Fruit fly (Drosophila melanogaster) ovary, adult (tissue): ENCODE data around the gene Bka.

Experiments used
- CG17801 ChIP-seq: fragments of 200-800 bp; optimal IDR thresholded peaks from 2 replicates; lab custom pipeline; 2019; ENCODE audit warnings: missing biosample characterization, mild to moderate bottlenecking, missing genetic modification characterization, moderate library complexity; ENCODE audit not compliant: partially characterized antibody

The Bka gene

dm6 chr2L:9908468-9908967 lies 13.4 kb downstream of the Bka start, which contains the start of gene CG13124:
TSS of gene CG13124 (minus strand) at chr2L:9908633.
- TF ChIP-seq CG17801 (GFP tag; lab: Kevin White, UChicago), result peak; percentile 18

- TF ChIP-seq CG17801 (GFP tag; lab: Kevin White, UChicago), result no peak
These were observed 16.7 kb downstream of the Bka start for dm6 chr2L:9911783-9912182.

dm6 chr2L:9912570-9913260 lies 17.6 kb downstream of the Bka start, which contains the start of the genes Etl1 and Srp54:
TSS of gene Etl1 (minus strand) at chr2L:9912608.
TSS of gene Srp54 (plus strand) at chr2L:9912911.
- no peak for TF ChIP-seq CG17801 (GFP tag; lab: Kevin White, UChicago)

dm6 chr2L:9915011-9915850 lies 20.1 kb downstream of the Bka start, which contains the start of gene yip2:
TSS of gene yip2 (plus strand) at chr2L:9915253.
- peak; percentile 93 for TF ChIP-seq CG17801 (GFP tag; lab: Kevin White, UChicago)

dm6 chr2L:9918020-9918959 lies 23.2 kb downstream of the Bka start, which contains the start of the genes CG5885 and CG4598:
TSS of gene CG5885 (minus strand) at chr2L:9918330.
TSS of gene CG4598 (plus strand) at chr2L:9918618.
- peak; percentile 64 for TF ChIP-seq CG17801 (GFP tag; lab: Kevin White, UChicago)

- no peak for TF ChIP-seq CG17801 (GFP tag; lab: Kevin White, UChicago)
These were observed 24.1 kb downstream of the Bka start for dm6 chr2L:9919218-9919617.

- TF ChIP-seq CG17801 (GFP tag; lab: Kevin White, UChicago), result no peak
These were observed 24.9 kb downstream of the Bka start, which contains the start of gene CG4594 for dm6 chr2L:9919949-9920348. TSS of gene CG4594 (plus strand) at chr2L:9920160.

dm6 chr2L:9921401-9921800 lies 26.3 kb downstream of the Bka start, which contains the start of gene CG4592:
TSS of gene CG4592 (plus strand) at chr2L:9921633.
- peak; percentile 80 for TF ChIP-seq CG17801 (GFP tag; lab: Kevin White, UChicago)

- no peak for TF ChIP-seq CG17801 (GFP tag; lab: Kevin White, UChicago)
These were observed 29.7 kb downstream of the Bka start, which contains the start of the genes TbCMF46 and CG42366 for dm6 chr2L:9924765-9925164. TSS of gene TbCMF46 (minus strand) at chr2L:9924865. TSS of gene CG42366 (plus strand) at chr2L:9925161.

dm6 chr2L:9930280-9930679 lies 35.2 kb downstream of the Bka start, which contains the start of gene CG42367:
TSS of gene CG42367 (plus strand) at chr2L:9930580.
- no peak for TF ChIP-seq CG17801 (GFP tag; lab: Kevin White, UChicago)

- no peak for TF ChIP-seq CG17801 (GFP tag; lab: Kevin White, UChicago)
These were observed 38.0 kb downstream of the Bka start, which contains the start of gene Cpr30F for dm6 chr2L:9933063-9933462. TSS of gene Cpr30F (minus strand) at chr2L:9933163.

- TF ChIP-seq CG17801 (GFP tag; lab: Kevin White, UChicago), result peak; percentile 69
These were observed 42.8 kb downstream of the Bka start, which contains the start of gene Arglu1 for dm6 chr2L:9937908-9938307. TSS of gene Arglu1 (minus strand) at chr2L:9938134.

- TF ChIP-seq CG17801 (GFP tag; lab: Kevin White, UChicago), result peak; percentile 59
These were observed 43.7 kb downstream of the Bka start, which contains the start of the genes Datp and CG4619 for dm6 chr2L:9938631-9939256. TSS of gene Datp (minus strand) at chr2L:9938790. TSS of gene CG4619 (plus strand) at chr2L:9938863.
